Comparison of ENCODE assay signal across 5 worm cellular contexts in the genomic region with DNA sequence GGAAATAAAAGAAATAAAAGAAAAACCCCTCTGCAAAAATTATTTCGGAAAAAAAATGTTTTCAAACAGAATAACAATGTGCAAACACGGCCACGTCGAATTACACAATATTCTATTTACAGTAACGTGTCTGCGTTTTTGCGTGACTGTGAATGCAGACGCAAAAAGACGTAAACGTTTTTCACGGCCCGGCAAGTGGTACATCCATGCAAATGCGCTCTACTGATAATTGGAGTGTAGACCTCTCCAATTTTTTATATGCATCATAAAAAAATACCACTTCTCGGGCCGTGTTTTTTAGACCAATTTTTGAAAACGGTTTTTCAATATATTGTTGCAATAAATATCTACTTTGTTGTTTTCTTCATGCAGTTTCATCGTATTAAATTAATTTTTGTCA.
TF ChIP-seq lines count a peak whose summit lies in the region.

A gene (minus strand): TSS at position 378 of the 400 bp plus-strand sequence.

TF ChIP-seq in whole organism, L1 larva, 84 proteins besides CTCF, POLR2A, EP300 and RAD21 (continued from another document and continues in another):
- peak; percentile 16 for TF ChIP-seq dsc-1 (tag; optimal IDR thresholded peaks at IDR 0.05; lab: Kevin White, UChicago)
- TF ChIP-seq nhr-19 (GFP tag; conservative IDR thresholded peaks at IDR 0.05; lab: Robert Waterston, UW) = peak; percentile 50
- no peak for TF ChIP-seq alr-1 (tag; optimal IDR thresholded peaks at IDR 0.05; lab: Kevin White, UChicago; ENCODE audit: borderline replicate concordance)
- peak; percentile 64 to 68 for TF ChIP-seq efl-1 (optimal IDR thresholded peaks at IDR 0.05; lab: Kevin White, UChicago)
- TF ChIP-seq efl-1 (GFP tag; optimal IDR thresholded peaks at IDR 0.05 in 1 of 2; lab: Kevin White, UChicago) = peak in 1 of 2 experiments; percentile 53
- TF ChIP-seq isw-1 (GFP tag; IDR thresholded peaks at IDR 0.05; lab: Robert Waterston, UW) = peak; percentile 17; the same call in 1 of the 2 replicates
- TF ChIP-seq vab-15 (tag; optimal IDR thresholded peaks at IDR 0.05; lab: Kevin White, UChicago) = no peak
- peak; percentile 16 for TF ChIP-seq lin-13 (GFP tag; optimal IDR thresholded peaks at IDR 0.05; lab: Kevin White, UChicago)
- TF ChIP-seq tbx-2 (tag; optimal IDR thresholded peaks at IDR 0.05; lab: Kevin White, UChicago) = peak; percentile 16
- peak; percentile 7 for TF ChIP-seq jun-1 (tag; optimal IDR thresholded peaks at IDR 0.05; lab: Kevin White, UChicago)
- TF ChIP-seq dpl-1 (GFP tag; optimal IDR thresholded peaks at IDR 0.05; lab: Kevin White, UChicago) = peak; percentile 12 to 46 (median 43)
- no peak for TF ChIP-seq hlh-4 (tag; optimal IDR thresholded peaks at IDR 0.05; lab: Kevin White, UChicago)
- no peak for TF ChIP-seq nhr-237 (tag; optimal IDR thresholded peaks at IDR 0.05; lab: Kevin White, UChicago)
- TF ChIP-seq mdl-1 (tag; optimal IDR thresholded peaks at IDR 0.05; lab: Kevin White, UChicago) = no peak
- peak; percentile 35 for TF ChIP-seq unc-86 (tag; optimal IDR thresholded peaks at IDR 0.05; lab: Kevin White, UChicago)
- peak; percentile 46 for TF ChIP-seq swsn-7 (tag; optimal IDR thresholded peaks at IDR 0.05; lab: Kevin White, UChicago)
- peak; percentile 67 for TF ChIP-seq lin-14 (GFP tag; optimal IDR thresholded peaks at IDR 0.05; lab: Kevin White, UChicago)
- TF ChIP-seq ces-1 (GFP tag; optimal IDR thresholded peaks at IDR 0.05; lab: Kevin White, UChicago) = no peak
- no peak for TF ChIP-seq nhr-76 (tag; optimal IDR thresholded peaks at IDR 0.05; lab: Kevin White, UChicago)
- peak; percentile 36 for TF ChIP-seq rnt-1 (tag; optimal IDR thresholded peaks at IDR 0.05; lab: Kevin White, UChicago)
- peak; percentile 57 to 69 for TF ChIP-seq lin-35 (GFP tag; optimal IDR thresholded peaks at IDR 0.05; lab: Kevin White, UChicago)
- no peak for TF ChIP-seq egl-13 (tag; optimal IDR thresholded peaks at IDR 0.05; lab: Kevin White, UChicago)
- peak; percentile 73 for TF ChIP-seq F16B12.6 (tag; optimal IDR thresholded peaks at IDR 0.05; lab: Kevin White, UChicago)
- peak; percentile 67 for TF ChIP-seq snu-23 (GFP tag; optimal IDR thresholded peaks at IDR 0.05; lab: Kevin White, UChicago)
- peak; percentile 31 for TF ChIP-seq C16A3.4 (tag; optimal IDR thresholded peaks at IDR 0.05; lab: Kevin White, UChicago)

TF ChIP-seq in whole organism, L2 larva, 48 proteins besides CTCF, POLR2A, EP300 and RAD21 (continued from another document):
- TF ChIP-seq nhr-25 (tag; optimal IDR thresholded peaks at IDR 0.05; lab: Kevin White, UChicago) (no peak), lin-13 (GFP tag; optimal IDR thresholded peaks at IDR 0.05; lab: Kevin White, UChicago) (peak; percentile 36), nhr-6 (tag; optimal IDR thresholded peaks at IDR 0.05; lab: Kevin White, UChicago) (no peak), lin-39 (tag; optimal IDR thresholded peaks at IDR 0.05; lab: Kevin White, UChicago) (no peak)

TF ChIP-seq in whole organism, L3 larva, 47 proteins besides CTCF, POLR2A, EP300 and RAD21 (continued from another document):
- TF ChIP-seq zag-1 (tag; optimal IDR thresholded peaks at IDR 0.05; lab: Kevin White, UChicago) (no peak), elt-3 (tag; optimal IDR thresholded peaks at IDR 0.05; lab: Kevin White, UChicago) (no peak), nhr-76 (tag; optimal IDR thresholded peaks at IDR 0.05; lab: Kevin White, UChicago) (no peak), egl-27 (tag; optimal IDR thresholded peaks at IDR 0.05; lab: Kevin White, UChicago) (no peak), egl-5 (tag; optimal IDR thresholded peaks at IDR 0.05; lab: Kevin White, UChicago) (no peak), nhr-25 (tag; optimal IDR thresholded peaks at IDR 0.05; lab: Kevin White, UChicago) (peak; percentile 22), pqm-1 (tag; optimal IDR thresholded peaks at IDR 0.05; lab: Kevin White, UChicago) (no peak), ceh-16 (tag; optimal IDR thresholded peaks at IDR 0.05; lab: Kevin White, UChicago) (no peak), sea-2 (GFP tag; optimal IDR thresholded peaks at IDR 0.05; lab: Kevin White, UChicago) (no peak), fos-1 (tag; optimal IDR thresholded peaks at IDR 0.05; lab: Kevin White, UChicago) (no peak), nhr-23 (tag; optimal IDR thresholded peaks at IDR 0.05; lab: Kevin White, UChicago) (peak; percentile 18), nhr-237 (tag; optimal IDR thresholded peaks at IDR 0.05; lab: Kevin White, UChicago) (no peak), nhr-77 (tag; optimal IDR thresholded peaks at IDR 0.05; lab: Kevin White, UChicago) (no peak), fkh-10 (GFP tag; optimal IDR thresholded peaks at IDR 0.05; lab: Kevin White, UChicago) (no peak), mdl-1 (tag; optimal IDR thresholded peaks at IDR 0.05; lab: Kevin White, UChicago) (no peak), hmg-11 (tag; optimal IDR thresholded peaks at IDR 0.05; lab: Kevin White, UChicago) (no peak), elt-2 (tag; optimal IDR thresholded peaks at IDR 0.05; lab: Kevin White, UChicago) (peak; percentile 3), ztf-11 (tag; optimal IDR thresholded peaks at IDR 0.05; lab: Kevin White, UChicago) (no peak), pha-4 (tag; optimal IDR thresholded peaks at IDR 0.05; lab: Kevin White, UChicago) (peak; percentile 54), aly-2 (tag; optimal IDR thresholded peaks at IDR 0.05; lab: Kevin White, UChicago) (no peak), ztf-4 (tag; optimal IDR thresholded peaks at IDR 0.05; lab: Kevin White, UChicago) (no peak), nfya-1 (tag; optimal IDR thresholded peaks at IDR 0.05; lab: Kevin White, UChicago; ENCODE audit: insufficient read depth) (peak; percentile 25), ceh-9 (tag; optimal IDR thresholded peaks at IDR 0.05; lab: Kevin White, UChicago) (no peak), fkh-2 (tag; optimal IDR thresholded peaks at IDR 0.05; lab: Kevin White, UChicago) (no peak), ZK546.5 (tag; optimal IDR thresholded peaks at IDR 0.05; lab: Kevin White, UChicago) (no peak), ceh-82 (tag; optimal IDR thresholded peaks at IDR 0.05; lab: Kevin White, UChicago) (no peak), eor-1 (tag; optimal IDR thresholded peaks at IDR 0.05; lab: Kevin White, UChicago) (no peak), nhr-12 (tag; optimal IDR thresholded peaks at IDR 0.05; lab: Kevin White, UChicago) (no peak)

TF ChIP-seq in whole organism, L4 larva, 104 proteins besides CTCF, POLR2A, EP300 and RAD21 (continued from another document and continues in another):
- TF ChIP-seq unc-39 (tag; optimal IDR thresholded peaks at IDR 0.05; lab: Kevin White, UChicago) = no peak
- peak; percentile 94 for TF ChIP-seq F49E8.2 (tag; optimal IDR thresholded peaks at IDR 0.05; lab: Kevin White, UChicago; ENCODE audit: borderline replicate concordance)
- TF ChIP-seq sdz-12 (GFP tag; optimal IDR thresholded peaks at IDR 0.05; lab: Kevin White, UChicago) = no peak
- no peak for TF ChIP-seq D1046.2 (GFP tag; IDR thresholded peaks at IDR 0.05; lab: Robert Waterston, UW)
- no peak for TF ChIP-seq nhr-10 (tag; optimal IDR thresholded peaks at IDR 0.05; lab: Kevin White, UChicago)
- no peak for TF ChIP-seq attf-4 (tag; optimal IDR thresholded peaks at IDR 0.05; lab: Kevin White, UChicago)
- TF ChIP-seq nhr-77 (tag; optimal IDR thresholded peaks at IDR 0.05; lab: Kevin White, UChicago) = no peak
- no peak for TF ChIP-seq R02D3.7 (tag; optimal IDR thresholded peaks at IDR 0.05; lab: Kevin White, UChicago)
- TF ChIP-seq ceh-28 (tag; optimal IDR thresholded peaks at IDR 0.05; lab: Kevin White, UChicago) = no peak
- peak in 1 of 2 experiments; percentile 84 for TF ChIP-seq lsy-2 (tag; optimal IDR thresholded peaks at IDR 0.05; lab: Kevin White, UChicago)
- no peak for TF ChIP-seq php-3 (GFP tag; IDR thresholded peaks at IDR 0.05; lab: Robert Waterston, UW)
- TF ChIP-seq lin-13 (GFP tag; optimal IDR thresholded peaks at IDR 0.05; lab: Kevin White, UChicago) = peak; percentile 34
- no peak for TF ChIP-seq jun-1 (tag; optimal IDR thresholded peaks at IDR 0.05; lab: Kevin White, UChicago)
- TF ChIP-seq egl-43 (GFP tag; IDR thresholded peaks at IDR 0.05; lab: Robert Waterston, UW) = no peak
- TF ChIP-seq F37D6.2 (tag; optimal IDR thresholded peaks at IDR 0.05; lab: Kevin White, UChicago) = no peak
- no peak for TF ChIP-seq Y105C5A.15 (GFP tag; IDR thresholded peaks at IDR 0.05; lab: Robert Waterston, UW)
- peak; percentile 30 for TF ChIP-seq nhr-25 (tag; optimal IDR thresholded peaks at IDR 0.05; lab: Kevin White, UChicago; ENCODE audit: borderline replicate concordance, insufficient read depth)
- TF ChIP-seq nhr-28 (tag; optimal IDR thresholded peaks at IDR 0.05; lab: Kevin White, UChicago) = no peak
- TF ChIP-seq hif-1 (tag; optimal IDR thresholded peaks at IDR 0.05; lab: Kevin White, UChicago) = no peak
- no peak for TF ChIP-seq rbr-2 (tag; optimal IDR thresholded peaks at IDR 0.05; lab: Kevin White, UChicago)
- TF ChIP-seq unc-62 (GFP tag; optimal IDR thresholded peaks at IDR 0.05 in 1 of 2; lab: Kevin White, UChicago) = no peak
- no peak for TF ChIP-seq unc-62 (tag; optimal IDR thresholded peaks at IDR 0.05; lab: Kevin White, UChicago)
- 0 out of 2 replicates have a peak, but pooled peaks have one; percentile 33 for TF ChIP-seq arid-1 (GFP tag; conservative IDR thresholded peaks at IDR 0.05; lab: Robert Waterston, UW)
- TF ChIP-seq lin-39 (tag; optimal IDR thresholded peaks at IDR 0.05; lab: Kevin White, UChicago) = no peak
- peak; percentile 54 for TF ChIP-seq T20F7.1 (GFP tag; optimal IDR thresholded peaks at IDR 0.05; lab: Kevin White, UChicago)
- TF ChIP-seq daf-16 (GFP tag; optimal IDR thresholded peaks at IDR 0.05; lab: Kevin White, UChicago) = no peak
- TF ChIP-seq daf-16 (tag; optimal IDR thresholded peaks at IDR 0.05; lab: Kevin White, UChicago) = peak; percentile 7
- TF ChIP-seq tra-1 (GFP tag; IDR thresholded peaks at IDR 0.05; lab: Robert Waterston, UW) = peak; percentile 55; the same call in 1 of the 2 replicates
- TF ChIP-seq mdl-1 (tag; optimal IDR thresholded peaks at IDR 0.05; lab: Kevin White, UChicago) = no peak
- TF ChIP-seq zag-1 (tag; optimal IDR thresholded peaks at IDR 0.05; lab: Kevin White, UChicago) = no peak
- no peak for TF ChIP-seq daf-12 (tag; optimal IDR thresholded peaks at IDR 0.05; lab: Kevin White, UChicago)
- no peak for TF ChIP-seq ZK546.5 (tag; optimal IDR thresholded peaks at IDR 0.05; lab: Kevin White, UChicago)
- TF ChIP-seq ceh-44 (GFP tag; IDR thresholded peaks at IDR 0.05; lab: Robert Waterston, UW) = peak; percentile 91
- TF ChIP-seq lin-1 (GFP tag; IDR thresholded peaks at IDR 0.05; lab: Robert Waterston, UW) = no peak
- TF ChIP-seq spr-3 (GFP tag; optimal IDR thresholded peaks at IDR 0.05; lab: Kevin White, UChicago) = no peak
- peak; percentile 78 for TF ChIP-seq mes-2 (tag; optimal IDR thresholded peaks at IDR 0.05; lab: Kevin White, UChicago; ENCODE audit: poor library complexity, severe bottlenecking)
- no peak for TF ChIP-seq pqm-1 (tag; optimal IDR thresholded peaks at IDR 0.05; lab: Kevin White, UChicago)
- 0 out of 2 replicates have a peak, but pooled peaks have one; percentile 9 for TF ChIP-seq lim-7 (GFP tag; IDR thresholded peaks at IDR 0.05; lab: Robert Waterston, UW)
- no peak for TF ChIP-seq ama-1 (optimal IDR thresholded peaks at IDR 0.05; lab: Kevin White, UChicago)

TF ChIP-seq in whole organism, young adult, 124 proteins besides CTCF, POLR2A, EP300 and RAD21 (continued from another document and continues in another):
- peak; percentile 69 for TF ChIP-seq hmg-1.2 (GFP tag; IDR thresholded peaks at IDR 0.05; lab: Robert Waterston, UW)
- no peak for TF ChIP-seq ceh-79 (tag; optimal IDR thresholded peaks at IDR 0.05; lab: Kevin White, UChicago)
- TF ChIP-seq ZK185.1 (tag; optimal IDR thresholded peaks at IDR 0.05; lab: Kevin White, UChicago; ENCODE audit: poor library complexity, severe bottlenecking) = peak; percentile 49
- TF ChIP-seq mel-28 (tag; optimal IDR thresholded peaks at IDR 0.05; lab: Kevin White, UChicago; ENCODE audit: borderline replicate concordance) = no peak
- no peak for TF ChIP-seq Y56A3A.18 (GFP tag; IDR thresholded peaks at IDR 0.05; lab: Robert Waterston, UW)
- TF ChIP-seq F10E7.11 (tag; optimal IDR thresholded peaks at IDR 0.05; lab: Kevin White, UChicago) = no peak
- TF ChIP-seq nfyb-1 (GFP tag; IDR thresholded peaks at IDR 0.05; lab: Robert Waterston, UW) = peak; percentile 77
- TF ChIP-seq tbp1 (GFP tag; optimal IDR thresholded peaks at IDR 0.05; lab: Kevin White, UChicago) = peak; percentile 72
- TF ChIP-seq snpc-3.4 (tag; optimal IDR thresholded peaks at IDR 0.05; lab: Kevin White, UChicago) = peak; percentile 88
- no peak for TF ChIP-seq F52B5.7 (tag; optimal IDR thresholded peaks at IDR 0.05; lab: Kevin White, UChicago)
- peak in 1 of 3 experiments; percentile 8 for TF ChIP-seq lin-35 (GFP tag; optimal IDR thresholded peaks at IDR 0.05; lab: Kevin White, UChicago)
- no peak for TF ChIP-seq ceh-40 (GFP tag; IDR thresholded peaks at IDR 0.05; lab: Robert Waterston, UW)
- TF ChIP-seq F57A8.1 (GFP tag; optimal IDR thresholded peaks at IDR 0.05; lab: Kevin White, UChicago) = no peak
- no peak for TF ChIP-seq gei-17 (GFP tag; optimal IDR thresholded peaks at IDR 0.05; lab: Kevin White, UChicago)
- no peak for TF ChIP-seq nhr-80 (tag; optimal IDR thresholded peaks at IDR 0.05; lab: Kevin White, UChicago)
- TF ChIP-seq sptf-2 (GFP tag; optimal IDR thresholded peaks at IDR 0.05; lab: Kevin White, UChicago) = peak; percentile 50
- peak; percentile 79 for TF ChIP-seq dpl-1 (GFP tag; optimal IDR thresholded peaks at IDR 0.05; lab: Kevin White, UChicago)
- TF ChIP-seq tlf-1 (GFP tag; optimal IDR thresholded peaks at IDR 0.05; lab: Kevin White, UChicago) = peak; percentile 89
- TF ChIP-seq ceh-27 (GFP tag; optimal IDR thresholded peaks at IDR 0.05; lab: Kevin White, UChicago) = peak; percentile 85
- peak; percentile 96 for TF ChIP-seq ceh-91 (GFP tag; IDR thresholded peaks at IDR 0.05; lab: Robert Waterston, UW)
- peak; percentile 86 for TF ChIP-seq lin-54 (GFP tag; optimal IDR thresholded peaks at IDR 0.05; lab: Kevin White, UChicago)
- peak; percentile 88 for TF ChIP-seq efl-1 (GFP tag; optimal IDR thresholded peaks at IDR 0.05; lab: Kevin White, UChicago)
- TF ChIP-seq unc-62 (GFP tag; optimal IDR thresholded peaks at IDR 0.05; lab: Kevin White, UChicago) = no peak
- peak; percentile 62; the same call in 1 of the 2 replicates for TF ChIP-seq bed-2 (GFP tag; IDR thresholded peaks at IDR 0.05; lab: Robert Waterston, UW)
- peak; percentile 85 for TF ChIP-seq F23B12.7 (tag; optimal IDR thresholded peaks at IDR 0.05; lab: Kevin White, UChicago; ENCODE audit: insufficient read depth)
- peak; percentile 26 for TF ChIP-seq hrde-1 (tag; optimal IDR thresholded peaks at IDR 0.05; lab: Kevin White, UChicago; ENCODE audit: borderline replicate concordance)
- TF ChIP-seq Y53F4B.3 (GFP tag; IDR thresholded peaks at IDR 0.05; lab: Robert Waterston, UW) = peak; percentile 83
- TF ChIP-seq snpc-1.3 (tag; optimal IDR thresholded peaks at IDR 0.05; lab: Kevin White, UChicago; ENCODE audit: insufficient read depth) = peak; percentile 94
- TF ChIP-seq dpff-1 (tag; optimal IDR thresholded peaks at IDR 0.05; lab: Kevin White, UChicago) = no peak
- TF ChIP-seq ztf-28 (GFP tag; IDR thresholded peaks at IDR 0.05; lab: Robert Waterston, UW) = peak; percentile 77; the same call in 1 of the 2 replicates
- TF ChIP-seq hlh-26 (GFP tag; conservative IDR thresholded peaks at IDR 0.05; lab: Robert Waterston, UW) = no peak
- peak; percentile 68; the same call in 1 of the 2 replicates for TF ChIP-seq Y53G8AR.9 (GFP tag; conservative IDR thresholded peaks at IDR 0.05; lab: Robert Waterston, UW)
- TF ChIP-seq F39B2.1 (GFP tag; IDR thresholded peaks at IDR 0.05; lab: Robert Waterston, UW) = peak; percentile 25; the same call in 1 of the 2 replicates
- no peak for TF ChIP-seq nfya-2 (GFP tag; IDR thresholded peaks at IDR 0.05; lab: Robert Waterston, UW)
- TF ChIP-seq F49E8.2 (tag; optimal IDR thresholded peaks at IDR 0.05; lab: Kevin White, UChicago; ENCODE audit: insufficient read depth) = peak; percentile 91
- TF ChIP-seq lsl-1 (GFP tag; optimal IDR thresholded peaks at IDR 0.05; lab: Kevin White, UChicago) = peak; percentile 98
- TF ChIP-seq hsf-1 (GFP tag; IDR thresholded peaks at IDR 0.05; lab: Robert Waterston, UW) = peak; percentile 75; the same call in 1 of the 2 replicates
- no peak for TF ChIP-seq cebp-2 (GFP tag; IDR thresholded peaks at IDR 0.05; lab: Robert Waterston, UW)
- TF ChIP-seq Y79H2A.3 (GFP tag; conservative IDR thresholded peaks at IDR 0.05; lab: Robert Waterston, UW) = peak; percentile 77; the same call in 1 of the 2 replicates
- no peak for TF ChIP-seq nfya-1 (tag; optimal IDR thresholded peaks at IDR 0.05; lab: Kevin White, UChicago; ENCODE audit: borderline replicate concordance, insufficient read depth)
- TF ChIP-seq ekl-4 (GFP tag; IDR thresholded peaks at IDR 0.05; lab: Robert Waterston, UW) = peak; percentile 79
